Fruit fly (Drosophila melanogaster): ENCODE data around the gene CG14610.

The CG14610 gene

dm6 chr3R:7108589-7109312 is 35.3 kb downstream of the CG14610 start (continued):
- TF ChIP-seq stwl (tag; optimal IDR thresholded peaks at IDR 0.05) (peak; percentile 76), dmrt11E (tag; optimal IDR thresholded peaks at IDR 0.05) (peak; percentile 99), repo (GFP tag; optimal IDR thresholded peaks at IDR 0.05) (peak; percentile 82), CG11504 (tag; optimal IDR thresholded peaks at IDR 0.05) (peak; percentile 96), Taf1 (GFP tag; IDR thresholded peaks at IDR 0.05) (no peak), CG2875 (GFP tag; optimal IDR thresholded peaks at IDR 0.05) (peak; percentile 92), CHES-1-like (GFP tag; optimal IDR thresholded peaks at IDR 0.05) (peak; percentile 78), prd (optimal IDR thresholded peaks at IDR 0.05) (no peak), prd (GFP tag; IDR thresholded peaks at IDR 0.05) (no peak), GATAe (GFP tag; conservative IDR thresholded peaks at IDR 0.05) (no peak), CG1603 (tag; optimal IDR thresholded peaks at IDR 0.05) (peak; percentile 93), Max (GFP tag; optimal IDR thresholded peaks at IDR 0.05) (peak; percentile 92), gt (GFP tag; IDR thresholded peaks at IDR 0.05) (no peak), pfk (GFP tag; optimal IDR thresholded peaks at IDR 0.05) (no peak), bsh (GFP tag; optimal IDR thresholded peaks at IDR 0.05) (peak; percentile 90 to 99), zen2 (GFP tag; IDR thresholded peaks at IDR 0.05; ENCODE audit: partially characterized antibody) (no peak), D19A (tag; optimal IDR thresholded peaks at IDR 0.05) (peak; percentile 96), CG7745 (tag; optimal IDR thresholded peaks at IDR 0.05) (peak; percentile 72), btn (GFP tag; optimal IDR thresholded peaks at IDR 0.05) (peak; percentile 91), CG15601 (tag; optimal IDR thresholded peaks at IDR 0.05) (peak; percentile 98), CG9876 (GFP tag; optimal IDR thresholded peaks at IDR 0.05) (peak; percentile 67), CG6654 (GFP tag; optimal IDR thresholded peaks at IDR 0.05) (peak; percentile 74), CG3407 (GFP tag; optimal IDR thresholded peaks at IDR 0.05) (peak; percentile 94), Hr78 (GFP tag; optimal IDR thresholded peaks at IDR 0.05) (peak in 1 of 2 experiments; percentile 92), Sin3A (optimal IDR thresholded peaks at IDR 0.05) (no peak), CG2202 (tag; optimal IDR thresholded peaks at IDR 0.05) (peak; percentile 97), BtbVII (GFP tag; optimal IDR thresholded peaks at IDR 0.05) (peak; percentile 60), CG11695 (GFP tag; IDR thresholded peaks at IDR 0.05) (no peak), ci (GFP tag; IDR thresholded peaks at IDR 0.05) (no peak), Ravus (GFP tag; IDR thresholded peaks at IDR 0.05) (no peak), CG5180 (GFP tag; optimal IDR thresholded peaks at IDR 0.05) (peak; percentile 86), jing (GFP tag; optimal IDR thresholded peaks at IDR 0.05) (no peak), CG8478 (optimal IDR thresholded peaks at IDR 0.05) (no peak), CG9727 (GFP tag; optimal IDR thresholded peaks at IDR 0.05) (peak; percentile 98), CG13894 (tag; optimal IDR thresholded peaks at IDR 0.05) (no peak), CG17186 (GFP tag; optimal IDR thresholded peaks at IDR 0.05) (peak; percentile 89), YL-1 (GFP tag; optimal IDR thresholded peaks at IDR 0.05) (peak; percentile 77), CG12391 (tag; optimal IDR thresholded peaks at IDR 0.05) (peak; percentile 99), Doc2 (GFP tag; IDR thresholded peaks at IDR 0.05) (no peak), CG11723 (GFP tag; optimal IDR thresholded peaks at IDR 0.05) (peak; percentile 87), ftz-f1 (GFP tag; optimal IDR thresholded peaks at IDR 0.05) (no peak), eve (GFP tag; optimal IDR thresholded peaks at IDR 0.05) (peak in 1 of 2 experiments; percentile 52), CG34422 (GFP tag; IDR thresholded peaks at IDR 0.05) (no peak), CG11085 (GFP tag; IDR thresholded peaks at IDR 0.05) (no peak), vfl (GFP tag; optimal IDR thresholded peaks at IDR 0.05) (no peak), Mad (GFP tag; optimal IDR thresholded peaks at IDR 0.05) (peak; percentile 90), CG33213 (GFP tag; optimal IDR thresholded peaks at IDR 0.05) (peak; percentile 85), HmgZ (tag; optimal IDR thresholded peaks at IDR 0.05) (peak; percentile 84), fd102C (GFP tag; optimal IDR thresholded peaks at IDR 0.05) (peak; percentile 77), CG17361 (GFP tag; IDR thresholded peaks at IDR 0.05) (no peak)
